Worm (Caenorhabditis elegans): ENCODE data around the gene srd-68.
"Not testable (repeated sequence)": the region's sequence is repeated elsewhere in the genome, so short reads cannot be mapped to it uniquely, and the experiment has no call there.

DNA sequence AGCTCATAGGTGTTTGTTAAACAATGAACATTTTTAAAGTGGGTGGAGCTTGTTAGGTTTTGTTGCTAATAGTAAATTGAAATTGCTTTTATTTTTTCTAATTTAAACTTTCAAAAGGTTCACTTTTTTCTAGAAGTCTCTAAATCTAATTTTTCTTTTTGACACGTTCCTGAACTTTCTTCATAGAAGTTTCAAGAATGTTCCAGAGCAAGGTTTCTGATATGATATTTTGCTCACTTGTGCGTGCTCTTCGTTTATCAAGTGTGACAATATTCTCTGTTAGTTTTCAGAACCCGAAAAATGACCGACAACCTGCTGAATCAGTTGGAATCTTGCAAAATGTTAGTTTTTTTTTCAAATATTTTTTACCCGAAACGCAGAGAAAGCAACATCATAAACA is 36.1 kb upstream of the srd-68 start, which contains the start of gene fbxa-148:
- not testable (repeated sequence) for TF ChIP-seq ama-1 (optimal IDR thresholded peaks at IDR 0.05); scrt-1 (GFP tag; IDR thresholded peaks at IDR 0.05); hnd-1 (tag; optimal IDR thresholded peaks at IDR 0.05); B0310.2 (tag; optimal IDR thresholded peaks at IDR 0.05); pes-1 (GFP tag; IDR thresholded peaks at IDR 0.05); ets-7 (tag; optimal IDR thresholded peaks at IDR 0.05); sea-1 (GFP tag; conservative IDR thresholded peaks at IDR 0.05)
